Fruit fly (Drosophila melanogaster) whole organism, wandering third instar larva: ENCODE data around the gene CG45413.

ENCODE experiments used
- CG32264 ChIP-seq: fragments of 200-800 bp; sonication (Bioruptor generic); optimal IDR thresholded peaks from 2 replicates; lab custom pipeline; 2016; ENCODE audit warnings: missing biosample characterization, missing genetic modification characterization
- h ChIP-seq: fragments of 200-800 bp; sonication (Bioruptor generic); optimal IDR thresholded peaks from 3 replicates; lab custom pipeline; 2016; ENCODE audit warnings: missing biosample characterization, mild to moderate bottlenecking, missing genetic modification characterization
- pan ChIP-seq: fragments of >200 bp; optimal IDR thresholded peaks from 2 replicates; lab custom pipeline; 2017

- TF ChIP-seq CG32264 (GFP tag; lab: Kevin White, UChicago) (no peak), h (GFP tag; lab: Kevin White, UChicago) (no peak), pan (no peak)
These were observed 47.1 kb upstream of the CG45413 start for dm6 chr3L:6978757-6979386.
